Worm (Caenorhabditis elegans): ENCODE data around the gene ZK105.14.

- TF ChIP-seq sox-4 (tag; optimal IDR thresholded peaks at IDR 0.05): no peak
- TF ChIP-seq ceh-82 (tag; optimal IDR thresholded peaks at IDR 0.05): no peak
- no peak for TF ChIP-seq mdl-1 (tag; optimal IDR thresholded peaks at IDR 0.05)
- no peak for TF ChIP-seq lsy-2 (tag; optimal IDR thresholded peaks at IDR 0.05)
- TF ChIP-seq fkh-10 (GFP tag; optimal IDR thresholded peaks at IDR 0.05): no peak
- no peak for TF ChIP-seq snpc-4 (tag; optimal IDR thresholded peaks at IDR 0.05)
- no peak for TF ChIP-seq blmp-1 (tag; optimal IDR thresholded peaks at IDR 0.05)
- no peak for TF ChIP-seq F16B12.6 (tag; optimal IDR thresholded peaks at IDR 0.05)
- no peak for TF ChIP-seq pqm-1 (tag; optimal IDR thresholded peaks at IDR 0.05)
- no peak for TF ChIP-seq unc-130 (tag; optimal IDR thresholded peaks at IDR 0.05)
Observed at ce11 chrV:7735319-7735718, 13.5 kb upstream of the ZK105.14 start, which contains the start of gene srr-10.

Measured in whole organism, L1 larva.